Worm (Caenorhabditis elegans) whole organism, midembryonic: ENCODE data around the gene amx-1.
"Not testable (repeated sequence)": the region's sequence is repeated elsewhere in the genome, so short reads cannot be mapped to it uniquely, and the experiment has no call there.

Experiments used
- T22C8.4 ChIP-seq: fragments of 200-800 bp; sonication (Bioruptor generic); IDR thresholded peaks from 2 replicates; pipeline ENCODE4 v1.3.6; 2022; ENCODE audit warnings: missing genetic modification characterization, missing compliant biosample characterization
- cog-1 ChIP-seq: sonication (generic microtip); optimal IDR thresholded peaks from 2 replicates; lab custom pipeline; 2016; ENCODE audit warnings: missing genetic modification characterization, missing compliant biosample characterization
- flt-1 ChIP-seq: fragments of 200-800 bp; sonication (Bioruptor generic); IDR thresholded peaks from 2 replicates; pipeline ENCODE4 v1.3.6; 2022; ENCODE audit warnings: missing genetic modification characterization, missing compliant biosample characterization
- klf-2 ChIP-seq: fragments of 200-800 bp; sonication (Bioruptor generic); conservative IDR thresholded peaks from 2 replicates; pipeline ENCODE4 v1.3.6; 2022; ENCODE audit warnings: missing genetic modification reagents, missing genetic modification characterization, missing compliant biosample characterization
- med-1 ChIP-seq: sonication (generic microtip); optimal IDR thresholded peaks from 2 replicates; lab custom pipeline; 2017; ENCODE audit warnings: missing genetic modification characterization, mild to moderate bottlenecking, missing compliant biosample characterization, antibody characterized with exemption, missing genetic modification reagents; ENCODE audit not compliant: insufficient read depth
- ref-1 ChIP-seq: fragments of 200-800 bp; sonication (Bioruptor generic); conservative IDR thresholded peaks from 2 replicates; pipeline ENCODE4 v1.3.6; 2022; ENCODE audit warnings: missing genetic modification reagents, missing genetic modification characterization, missing compliant biosample characterization
- tab-1 ChIP-seq: fragments of 200-800 bp; sonication (Bioruptor generic); IDR thresholded peaks from 2 replicates; pipeline ENCODE4 v1.3.6; 2022; ENCODE audit warnings: missing genetic modification characterization, missing compliant biosample characterization
- ztf-23 ChIP-seq: fragments of 200-800 bp; sonication (Bioruptor generic); IDR thresholded peaks from 2 replicates; pipeline ENCODE4 v1.3.6; 2022; ENCODE audit warnings: missing genetic modification reagents, missing genetic modification characterization, missing compliant biosample characterization
- ztf-29 ChIP-seq: fragments of 200-800 bp; sonication (Bioruptor generic); IDR thresholded peaks from 2 replicates; pipeline ENCODE4 v1.3.6; 2022; ENCODE audit warnings: missing genetic modification reagents, missing genetic modification characterization, missing compliant biosample characterization

The amx-1 gene

ce11 chrIII:3831381-3831780 lies 9.2 kb downstream of the amx-1 start, which contains the start of gene C36A4.10:
C36A4.10 (minus strand) TSS chrIII:3831481.
- TF ChIP-seq ref-1 (no peak), flt-1 (no peak), med-1 (no peak), cog-1 (tag; lab: Kevin White, UChicago) (no peak), ztf-23 (GFP tag; lab: Robert Waterston, UW) (no peak), ztf-29 (GFP tag; lab: Robert Waterston, UW) (no peak)

ce11 chrIII:3831798-3832197 lies 9.6 kb downstream of the amx-1 start:
- no peak for TF ChIP-seq T22C8.4

- TF ChIP-seq med-1 = no peak
- TF ChIP-seq tab-1 = no peak
- TF ChIP-seq ztf-29 (GFP tag; lab: Robert Waterston, UW) = no peak
- TF ChIP-seq ref-1 = no peak
- no peak for TF ChIP-seq cog-1 (tag; lab: Kevin White, UChicago)
- no peak for TF ChIP-seq T22C8.4
- TF ChIP-seq klf-2 (GFP tag; lab: Robert Waterston, UW) = no peak
- no peak for TF ChIP-seq ztf-23 (GFP tag; lab: Robert Waterston, UW)
- TF ChIP-seq flt-1 = no peak
These were observed 10.1 kb downstream of the amx-1 start, which contains the start of gene cyp-25A1 for ce11 chrIII:3832291-3832690. cyp-25A1 (plus strand) TSS chrIII:3832591.

- no peak for TF ChIP-seq tab-1
- TF ChIP-seq ztf-23 (GFP tag; lab: Robert Waterston, UW) = no peak
- no peak for TF ChIP-seq ztf-29 (GFP tag; lab: Robert Waterston, UW)
- TF ChIP-seq ref-1 = no peak
- TF ChIP-seq med-1 = no peak
- TF ChIP-seq T22C8.4 = no peak
- TF ChIP-seq cog-1 (tag; lab: Kevin White, UChicago) = no peak
- no peak for TF ChIP-seq flt-1
- TF ChIP-seq klf-2 (GFP tag; lab: Robert Waterston, UW) = no peak
These were observed 12.6 kb downstream of the amx-1 start, which contains the start of gene cyp-25A2 for ce11 chrIII:3834800-3835271. cyp-25A2 (plus strand) TSS chrIII:3835221.

- TF ChIP-seq klf-2 (GFP tag; lab: Robert Waterston, UW) (no peak), tab-1 (no peak), flt-1 (no peak), T22C8.4 (no peak), ztf-23 (GFP tag; lab: Robert Waterston, UW) (no peak), med-1 (no peak), ref-1 (no peak), ztf-29 (GFP tag; lab: Robert Waterston, UW) (no peak), cog-1 (tag; lab: Kevin White, UChicago) (no peak)
These were observed 17.4 kb downstream of the amx-1 start, which contains the start of gene cyp-25A3 for ce11 chrIII:3839635-3840034. cyp-25A3 (minus strand) TSS chrIII:3839735.

ce11 chrIII:3840279-3840678 lies 18.1 kb downstream of the amx-1 start, which contains the start of gene C36A4.11:
C36A4.11 (plus strand) TSS chrIII:3840579.
- not testable (repeated sequence) for TF ChIP-seq med-1; cog-1 (tag; lab: Kevin White, UChicago); ztf-29 (GFP tag; lab: Robert Waterston, UW)

- not testable (repeated sequence) for TF ChIP-seq med-1, flt-1, T22C8.4
These were observed 21.3 kb downstream of the amx-1 start, which contains the start of gene C36A4.4 for ce11 chrIII:3843514-3843913. C36A4.4 (minus strand) TSS chrIII:3843614.

- TF ChIP-seq T22C8.4, ref-1, med-1: not testable (repeated sequence)
These were observed 22.5 kb downstream of the amx-1 start, which contains the start of gene maph-1.3 for ce11 chrIII:3844746-3845145. maph-1.3 (plus strand) TSS chrIII:3844893.

- TF ChIP-seq T22C8.4 = 0 out of 2 replicates have a peak, but pooled peaks have one; percentile 13
These were observed 23.5 kb downstream of the amx-1 start for ce11 chrIII:3845708-3846107.

ce11 chrIII:3852030-3852579 lies 29.9 kb downstream of the amx-1 start, which contains the start of gene cyp-25A4:
cyp-25A4 (minus strand) TSS chrIII:3852080.
- 0 out of 2 replicates have a peak, but pooled peaks have one; percentile 36 for TF ChIP-seq flt-1

- TF ChIP-seq ztf-23 (GFP tag; lab: Robert Waterston, UW) (peak; percentile 85), flt-1 (peak; percentile 72), klf-2 (GFP tag; lab: Robert Waterston, UW) (0 out of 2 replicates have a peak, but pooled peaks have one; percentile 57)
These were observed 32.7 kb downstream of the amx-1 start for ce11 chrIII:3854868-3855267.

ce11 chrIII:3857007-3857406 lies 34.8 kb downstream of the amx-1 start:
- peak; percentile 54; the same call in 1 of the 2 replicates for TF ChIP-seq ztf-23 (GFP tag; lab: Robert Waterston, UW)
